Worm (Caenorhabditis elegans): Measurements from ENCODE around the gene hlh-31.
"Not testable (repeated sequence)": the region's sequence is repeated elsewhere in the genome, so short reads cannot be mapped to it uniquely, and the experiment has no call there.

The hlh-31 gene

ce11 chrIV:16290745-16291144 is 33.3 kb downstream of the hlh-31 start, which contains the start of gene srz-75:
Gene srz-75 (minus strand): TSS chrIV:16290845.
- TF ChIP-seq ZK546.5 (tag; optimal IDR thresholded peaks at IDR 0.05): no peak
- no peak for TF ChIP-seq nhr-23 (tag; optimal IDR thresholded peaks at IDR 0.05)
- no peak for TF ChIP-seq nhr-67 (tag; optimal IDR thresholded peaks at IDR 0.05)
- no peak for TF ChIP-seq nhr-76 (tag; optimal IDR thresholded peaks at IDR 0.05)
- TF ChIP-seq nfya-1 (tag; optimal IDR thresholded peaks at IDR 0.05; ENCODE audit: insufficient read depth): no peak

- TF ChIP-seq ztf-11 (tag; optimal IDR thresholded peaks at IDR 0.05) (no peak), nhr-67 (tag; optimal IDR thresholded peaks at IDR 0.05) (no peak), nhr-76 (tag; optimal IDR thresholded peaks at IDR 0.05) (no peak), elt-1 (tag; optimal IDR thresholded peaks at IDR 0.05) (no peak), elt-2 (tag; optimal IDR thresholded peaks at IDR 0.05) (peak; percentile 68)
Measured at ce11 chrIV:16293889-16294288, 36.5 kb downstream of the hlh-31 start.

ce11 chrIV:16298851-16299250 is 41.4 kb downstream of the hlh-31 start, which contains the start of gene srz-72:
Gene srz-72 (plus strand): TSS chrIV:16299151.
- TF ChIP-seq eor-1 (tag; optimal IDR thresholded peaks at IDR 0.05) (no peak), nhr-43 (tag; optimal IDR thresholded peaks at IDR 0.05; ENCODE audit: poor library complexity, severe bottlenecking) (no peak), nhr-77 (tag; optimal IDR thresholded peaks at IDR 0.05) (no peak), ZK546.5 (tag; optimal IDR thresholded peaks at IDR 0.05) (no peak), aly-2 (tag; optimal IDR thresholded peaks at IDR 0.05) (no peak), ceh-16 (tag; optimal IDR thresholded peaks at IDR 0.05) (no peak), nhr-23 (tag; optimal IDR thresholded peaks at IDR 0.05) (no peak)

ce11 chrIV:16306918-16307317 is 49.5 kb downstream of the hlh-31 start:
- TF ChIP-seq skn-1 (tag; optimal IDR thresholded peaks at IDR 0.05) (no peak), ceh-16 (tag; optimal IDR thresholded peaks at IDR 0.05) (no peak), ceh-9 (tag; optimal IDR thresholded peaks at IDR 0.05) (no peak), hmg-11 (tag; optimal IDR thresholded peaks at IDR 0.05) (no peak), ztf-11 (tag; optimal IDR thresholded peaks at IDR 0.05) (no peak), unc-62 (GFP tag; optimal IDR thresholded peaks at IDR 0.05) (no peak), fos-1 (tag; optimal IDR thresholded peaks at IDR 0.05) (no peak), zag-1 (tag; optimal IDR thresholded peaks at IDR 0.05) (no peak), daf-12 (tag; optimal IDR thresholded peaks at IDR 0.05) (no peak), nhr-28 (tag; optimal IDR thresholded peaks at IDR 0.05) (no peak), nhr-11 (tag; optimal IDR thresholded peaks at IDR 0.05) (no peak), mml-1 (tag; optimal IDR thresholded peaks at IDR 0.05) (no peak), fkh-2 (tag; optimal IDR thresholded peaks at IDR 0.05) (no peak), nfya-1 (tag; optimal IDR thresholded peaks at IDR 0.05; ENCODE audit: insufficient read depth) (no peak), elt-2 (tag; optimal IDR thresholded peaks at IDR 0.05) (no peak), jun-1 (tag; optimal IDR thresholded peaks at IDR 0.05) (no peak)

ce11 chrIV:16307925-16308324 is 50.5 kb downstream of the hlh-31 start, which contains the start of gene rac-2:
Gene rac-2 (plus strand): TSS chrIV:16308225.
- TF ChIP-seq eor-1, snpc-4, pqm-1 (tag; optimal IDR thresholded peaks at IDR 0.05): not testable (repeated sequence)

Measured in whole organism, L3 larva.